Fruit fly (Drosophila melanogaster) whole organism, adult: Measurements from ENCODE around the gene Hmx.

Source experiments
- CG5204 ChIP-seq: fragments of 200-800 bp; sonication (Bioruptor generic); optimal IDR thresholded peaks from 2 replicates; lab custom pipeline; 2016; ENCODE audit warnings: missing biosample characterization, missing genetic modification characterization
- Mnt ChIP-seq: fragments of 200-800 bp; sonication (Bioruptor generic); optimal IDR thresholded peaks from 2 replicates; lab custom pipeline; 2016; ENCODE audit warnings: missing biosample characterization, mild to moderate bottlenecking, missing genetic modification characterization
- cic ChIP-seq: fragments of 200-800 bp; sonication (Bioruptor generic); optimal IDR thresholded peaks from 2 replicates; lab custom pipeline; 2017; ENCODE audit warnings: missing biosample characterization, mild to moderate bottlenecking, missing genetic modification characterization, moderate library complexity
- cnc ChIP-seq, 2 experiments: fragments of >200 bp; optimal IDR thresholded peaks; 2 replicates each; lab custom pipeline; 2017
- tj ChIP-seq: fragments of 200-800 bp; sonication (Bioruptor generic); optimal IDR thresholded peaks from 3 replicates; lab custom pipeline; 2017; ENCODE audit warnings: missing biosample characterization, mild to moderate bottlenecking, missing genetic modification characterization, moderate library complexity

- TF ChIP-seq cic (GFP tag; lab: Kevin White, UChicago) (no peak), Mnt (no peak), cnc (optimal IDR thresholded peaks at IDR 0.05; lab: Kevin White, UChicago) (no peak), CG5204 (GFP tag; lab: Kevin White, UChicago) (no peak), tj (no peak)
Measured at dm6 chr3R:17588805-17589204, 30.1 kb downstream of the Hmx start.
